Worm (Caenorhabditis elegans) whole organism, late embryonic: Measurements from ENCODE around the gene sri-28.

Experiments
- C08G9.2 ChIP-seq: sonication (generic microtip); optimal IDR thresholded peaks from 2 replicates; lab custom pipeline; 2016; ENCODE audit warnings: mild to moderate bottlenecking, missing genetic modification characterization, moderate library complexity, missing compliant biosample characterization
- F13H6.1 ChIP-seq: sonication (generic microtip); optimal IDR thresholded peaks from 2 replicates; lab custom pipeline; 2016; ENCODE audit warnings: missing genetic modification characterization, missing compliant biosample characterization
- K02D7.2 ChIP-seq: sonication (generic microtip); optimal IDR thresholded peaks from 2 replicates; lab custom pipeline; 2017; ENCODE audit warnings: mild to moderate bottlenecking, missing genetic modification characterization, missing compliant biosample characterization
- ahr-1 ChIP-seq: sonication (generic microtip); optimal IDR thresholded peaks from 2 replicates; lab custom pipeline; 2016; ENCODE audit warnings: missing genetic modification characterization, missing compliant biosample characterization
- ceh-14 ChIP-seq: sonication (generic microtip); optimal IDR thresholded peaks from 2 replicates; lab custom pipeline; 2016; ENCODE audit warnings: missing genotype, missing genetic modification characterization, missing compliant biosample characterization
- ceh-18 ChIP-seq: sonication (generic microtip); optimal IDR thresholded peaks from 2 replicates; lab custom pipeline; 2016; ENCODE audit warnings: missing genetic modification characterization, missing compliant biosample characterization
- ceh-19 ChIP-seq: fragments of 200-800 bp; sonication (Bioruptor generic); optimal IDR thresholded peaks from 2 replicates; lab custom pipeline; 2018; ENCODE audit warnings: mild to moderate bottlenecking, missing genetic modification characterization, missing compliant biosample characterization
- ceh-31 ChIP-seq: sonication (generic microtip); optimal IDR thresholded peaks from 2 replicates; lab custom pipeline; 2016; ENCODE audit warnings: missing genetic modification characterization, missing compliant biosample characterization
- ceh-34 ChIP-seq: sonication (generic microtip); optimal IDR thresholded peaks from 2 replicates; lab custom pipeline; 2016; ENCODE audit warnings: mild to moderate bottlenecking, missing genetic modification characterization, missing compliant biosample characterization
- ceh-45 ChIP-seq: fragments of 200-800 bp; sonication (Bioruptor generic); IDR thresholded peaks from 2 replicates; pipeline ENCODE4 v1.3.6; 2022; ENCODE audit warnings: missing genetic modification reagents, missing genetic modification characterization, missing compliant biosample characterization
- dmd-4 ChIP-seq: sonication (generic microtip); optimal IDR thresholded peaks from 2 replicates; lab custom pipeline; 2016; ENCODE audit warnings: borderline replicate concordance, missing genetic modification characterization, missing compliant biosample characterization
- elt-2 ChIP-seq: sonication (generic microtip); optimal IDR thresholded peaks from 2 replicates; lab custom pipeline; 2016; ENCODE audit warnings: missing genetic modification reagents, missing genetic modification characterization, missing compliant biosample characterization
- eyg-1 ChIP-seq: sonication (generic microtip); optimal IDR thresholded peaks from 2 replicates; lab custom pipeline; 2016; ENCODE audit warnings: missing genotype, missing genetic modification characterization, missing compliant biosample characterization
- fkh-6 ChIP-seq: sonication (generic microtip); optimal IDR thresholded peaks from 2 replicates; lab custom pipeline; 2016; ENCODE audit warnings: missing genetic modification characterization, missing compliant biosample characterization
- gmeb-2 ChIP-seq: sonication (generic microtip); optimal IDR thresholded peaks from 2 replicates; lab custom pipeline; 2016; ENCODE audit warnings: missing genetic modification characterization, inconsistent platforms, missing compliant biosample characterization
- hlh-15 ChIP-seq: sonication (generic microtip); optimal IDR thresholded peaks from 2 replicates; lab custom pipeline; 2016; ENCODE audit warnings: missing genetic modification characterization, missing compliant biosample characterization
- hlh-30 ChIP-seq: sonication (generic microtip); optimal IDR thresholded peaks from 2 replicates; lab custom pipeline; 2017; ENCODE audit warnings: antibody characterized with exemption, missing genetic modification characterization, missing compliant biosample characterization; ENCODE audit not compliant: insufficient read depth
- hlh-6 ChIP-seq: sonication (generic microtip); optimal IDR thresholded peaks from 2 replicates; lab custom pipeline; 2016; ENCODE audit warnings: missing genotype, missing genetic modification characterization, missing compliant biosample characterization
- hlh-8 ChIP-seq: sonication (generic microtip); optimal IDR thresholded peaks from 2 replicates; lab custom pipeline; 2016; ENCODE audit warnings: missing genotype, missing genetic modification characterization, missing compliant biosample characterization
- lin-11 ChIP-seq: fragments of 200-800 bp; sonication (Bioruptor generic); optimal IDR thresholded peaks from 2 replicates; lab custom pipeline; 2018; ENCODE audit warnings: mild to moderate bottlenecking, missing genetic modification characterization, missing compliant biosample characterization
- nfya-1 ChIP-seq: sonication (generic microtip); optimal IDR thresholded peaks from 2 replicates; lab custom pipeline; 2017; ENCODE audit warnings: missing genetic modification characterization, mild to moderate bottlenecking, missing compliant biosample characterization, antibody characterized with exemption, moderate library complexity
- nhr-11 ChIP-seq: fragments of 150-350 bp; optimal IDR thresholded peaks from 2 replicates; lab custom pipeline; 2014; ENCODE audit warnings: missing biosample characterization, missing genetic modification characterization
- nhr-232 ChIP-seq: sonication (generic microtip); optimal IDR thresholded peaks from 2 replicates; lab custom pipeline; 2016; ENCODE audit warnings: missing genetic modification characterization, missing compliant biosample characterization
- pat-9 ChIP-seq: fragments of 200-800 bp; sonication (Bioruptor generic); optimal IDR thresholded peaks from 2 replicates; lab custom pipeline; 2018; ENCODE audit warnings: mild to moderate bottlenecking, missing genetic modification characterization, moderate library complexity, missing compliant biosample characterization
- pros-1 ChIP-seq: fragments of 150-350 bp; optimal IDR thresholded peaks from 2 replicates; lab custom pipeline; 2014; ENCODE audit warnings: missing biosample characterization, missing genetic modification reagents, missing genetic modification characterization
- ref-2 ChIP-seq: sonication (generic microtip); optimal IDR thresholded peaks from 2 replicates; lab custom pipeline; 2016; ENCODE audit warnings: missing genetic modification characterization, missing compliant biosample characterization
- rnt-1 ChIP-seq: sonication (generic microtip); optimal IDR thresholded peaks from 2 replicates; lab custom pipeline; 2016; ENCODE audit warnings: missing genetic modification characterization, missing compliant biosample characterization
- sdc-2 ChIP-seq: sonication (generic microtip); optimal IDR thresholded peaks from 2 replicates; lab custom pipeline; 2016; ENCODE audit warnings: missing genotype, missing genetic modification characterization, missing compliant biosample characterization
- sox-2 ChIP-seq: fragments of 200-800 bp; sonication (Bioruptor generic); IDR thresholded peaks from 2 replicates; pipeline ENCODE4 v1.3.6; 2022; ENCODE audit warnings: missing genetic modification reagents, missing genetic modification characterization, missing compliant biosample characterization
- sox-4 ChIP-seq: sonication (generic microtip); optimal IDR thresholded peaks from 2 replicates; lab custom pipeline; 2017; ENCODE audit warnings: mild to moderate bottlenecking, missing genetic modification characterization, inconsistent platforms, missing compliant biosample characterization
- syd-9 ChIP-seq: sonication (generic microtip); optimal IDR thresholded peaks from 2 replicates; lab custom pipeline; 2016; ENCODE audit warnings: mild to moderate bottlenecking, missing genetic modification characterization, moderate library complexity, missing compliant biosample characterization
- tbx-2 ChIP-seq: sonication (generic microtip); optimal IDR thresholded peaks from 2 replicates; lab custom pipeline; 2016; ENCODE audit warnings: missing genetic modification characterization, missing compliant biosample characterization
- tbx-7 ChIP-seq: sonication (generic microtip); optimal IDR thresholded peaks from 2 replicates; lab custom pipeline; 2016; ENCODE audit warnings: missing genotype, missing genetic modification characterization, missing compliant biosample characterization
- ttx-3 ChIP-seq: sonication (generic microtip); optimal IDR thresholded peaks from 2 replicates; lab custom pipeline; 2016; ENCODE audit warnings: missing genetic modification reagents, missing genetic modification characterization, missing compliant biosample characterization
- unc-3 ChIP-seq, 2 experiments: fragments of 200-800 bp in 1 of 2; sonication (Bioruptor generic) in 1 of 2; sonication (generic microtip) in 1 of 2; conservative IDR thresholded peaks in 1 of 2; optimal IDR thresholded peaks in 1 of 2; 2 replicates each; pipeline versions ENCODE4 v1.3.6 to Lab custom; 2016 to 2022; ENCODE audit warnings: missing compliant biosample characterization in 2 of 2, missing genetic modification characterization in 2 of 2, missing genetic modification reagents in 1 of 2
- unc-42 ChIP-seq: sonication (generic microtip); optimal IDR thresholded peaks from 2 replicates; lab custom pipeline; 2016; ENCODE audit warnings: missing genotype, missing genetic modification characterization, missing compliant biosample characterization
- unc-86 ChIP-seq: sonication (generic microtip); optimal IDR thresholded peaks from 2 replicates; lab custom pipeline; 2016; ENCODE audit warnings: missing genetic modification characterization, missing compliant biosample characterization
- ztf-16 ChIP-seq: sonication (generic microtip); optimal IDR thresholded peaks from 2 replicates; lab custom pipeline; 2017; ENCODE audit warnings: missing genetic modification characterization, missing compliant biosample characterization

sri-28 gene

ce11 chrII:3055531-3055930, 7.1 kb downstream of the sri-28 start:
- peak; percentile 46 for TF ChIP-seq C08G9.2 (tag; lab: Kevin White, UChicago)
- TF ChIP-seq ceh-45 (GFP tag; lab: Robert Waterston, UW), result no peak
- TF ChIP-seq ztf-16 (tag; lab: Kevin White, UChicago), result no peak
- no peak for TF ChIP-seq hlh-6 (tag; lab: Kevin White, UChicago)
- peak; percentile 60 for TF ChIP-seq tbx-2 (tag; lab: Kevin White, UChicago)
- TF ChIP-seq sdc-2, result peak; percentile 43
- no peak for TF ChIP-seq ttx-3 (tag; lab: Kevin White, UChicago)
- peak; percentile 58 for TF ChIP-seq unc-42 (tag; lab: Kevin White, UChicago)
- no peak for TF ChIP-seq sox-2 (GFP tag; lab: Robert Waterston, UW)
- TF ChIP-seq nfya-1 (tag; lab: Kevin White, UChicago), result peak; percentile 67
- peak; percentile 45 for TF ChIP-seq ceh-34 (tag; lab: Kevin White, UChicago)
- no peak for TF ChIP-seq elt-2 (tag; lab: Kevin White, UChicago)
- peak; percentile 66 for TF ChIP-seq ceh-14 (tag; lab: Kevin White, UChicago)
- peak; percentile 48 for TF ChIP-seq fkh-6 (tag; lab: Kevin White, UChicago)
- no peak for TF ChIP-seq hlh-15 (tag; lab: Kevin White, UChicago)
- peak; percentile 53 for TF ChIP-seq ref-2
- peak; percentile 24 for TF ChIP-seq nhr-232
- TF ChIP-seq unc-86 (tag; lab: Kevin White, UChicago), result no peak
- TF ChIP-seq sox-4 (tag; lab: Kevin White, UChicago), result peak; percentile 25
- no peak for TF ChIP-seq lin-11
- TF ChIP-seq ceh-18 (tag; lab: Kevin White, UChicago), result peak; percentile 16
- TF ChIP-seq pros-1 (tag; lab: Kevin White, UChicago), result peak; percentile 60
- peak; percentile 53 for TF ChIP-seq ceh-31 (tag; lab: Kevin White, UChicago)
- no peak for TF ChIP-seq gmeb-2 (tag; lab: Kevin White, UChicago)
- TF ChIP-seq hlh-30 (tag; lab: Kevin White, UChicago), result peak; percentile 67
- peak; percentile 0 for TF ChIP-seq ceh-19 (GFP tag; lab: Kevin White, UChicago)

ce11 chrII:3056266-3056872, 7.9 kb downstream of the sri-28 start, which contains the start of gene lin-8:
TSS of gene lin-8 (plus strand) at chrII:3056822.
- no peak for TF ChIP-seq unc-3 (GFP tag; conservative IDR thresholded peaks at IDR 0.05; lab: Robert Waterston, UW)
- TF ChIP-seq unc-3 (tag; optimal IDR thresholded peaks at IDR 0.05; lab: Kevin White, UChicago), result no peak
- no peak for TF ChIP-seq tbx-2 (tag; lab: Kevin White, UChicago)
- TF ChIP-seq pat-9, result no peak
- TF ChIP-seq nhr-11, result no peak
- TF ChIP-seq tbx-7 (tag; lab: Kevin White, UChicago), result no peak
- TF ChIP-seq F13H6.1 (tag; lab: Kevin White, UChicago), result no peak
- TF ChIP-seq C08G9.2 (tag; lab: Kevin White, UChicago), result no peak
- TF ChIP-seq ahr-1 (tag; lab: Kevin White, UChicago), result no peak
- TF ChIP-seq rnt-1 (tag; lab: Kevin White, UChicago), result no peak
- TF ChIP-seq syd-9 (tag; lab: Kevin White, UChicago), result no peak
- TF ChIP-seq hlh-8 (tag; lab: Kevin White, UChicago), result no peak
- TF ChIP-seq ceh-34 (tag; lab: Kevin White, UChicago), result no peak
- TF ChIP-seq K02D7.2 (tag; lab: Kevin White, UChicago), result no peak
- no peak for TF ChIP-seq eyg-1
- TF ChIP-seq ceh-45 (GFP tag; lab: Robert Waterston, UW), result no peak
- TF ChIP-seq nfya-1 (tag; lab: Kevin White, UChicago), result no peak
- no peak for TF ChIP-seq dmd-4 (tag; lab: Kevin White, UChicago)
